Fruit fly (Drosophila melanogaster) Kc167 (cell line): ENCODE results near the gene CG17300.

Experiments used
- Myc ChIP-seq: fragments of >200 bp; optimal IDR thresholded peaks from 2 replicates; lab custom pipeline; 2017; ENCODE audit warnings: missing external identifiers
- Sin3A ChIP-seq: fragments of >200 bp; optimal IDR thresholded peaks from 2 replicates; lab custom pipeline; 2018; ENCODE audit warnings: missing external identifiers
- h ChIP-seq: fragments of >200 bp; optimal IDR thresholded peaks from 3 replicates; lab custom pipeline; 2018; ENCODE audit warnings: missing external identifiers
- insv ChIP-seq: fragments of >200 bp; optimal IDR thresholded peaks from 3 replicates; lab custom pipeline; 2018; ENCODE audit warnings: missing external identifiers
- psq ChIP-seq: fragments of >200 bp; optimal IDR thresholded peaks from 2 replicates; lab custom pipeline; 2017; ENCODE audit warnings: missing external identifiers
- ttk ChIP-seq: sonication (Bioruptor generic); optimal IDR thresholded peaks from 2 replicates; lab custom pipeline; 2017; ENCODE audit warnings: missing external identifiers

DNA sequence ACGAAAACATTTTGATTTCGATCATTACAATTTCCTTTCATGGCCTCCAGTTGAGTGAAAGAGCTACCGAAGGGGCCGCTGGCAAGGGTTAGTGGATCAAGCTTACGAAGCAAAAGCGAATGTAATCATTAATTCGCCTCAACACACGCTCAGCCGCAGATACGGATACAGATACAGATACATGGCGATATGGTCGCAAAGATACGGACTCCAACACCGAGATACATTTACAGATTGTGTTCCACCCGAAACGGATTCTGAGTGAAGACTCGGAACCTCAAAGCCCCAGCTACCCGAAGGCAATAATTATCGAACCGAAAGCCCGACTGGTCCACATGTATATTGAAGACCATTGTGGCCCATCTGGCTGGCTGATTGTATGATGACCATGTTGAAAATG is 31.9 kb upstream of the CG17300 start:
- no peak for TF ChIP-seq insv
- no peak for TF ChIP-seq h
- TF ChIP-seq Myc (lab: Kevin White, UChicago) = no peak
- no peak for TF ChIP-seq Sin3A (lab: Kevin White, UChicago)
- no peak for TF ChIP-seq ttk
- TF ChIP-seq psq (lab: Kevin White, UChicago) = no peak
